Worm (Caenorhabditis elegans) whole organism, mixed stage, embryonic: ENCODE results near the gene srx-14.

ENCODE experiments used
- M03D4.4 ChIP-seq: sonication (generic microtip); optimal IDR thresholded peaks from 2 replicates; lab custom pipeline; 2017; ENCODE audit warnings: mild to moderate bottlenecking, missing genetic modification characterization, missing compliant biosample characterization
- bed-3 ChIP-seq: fragments of 200-800 bp; sonication (Bioruptor generic); optimal IDR thresholded peaks from 3 replicates; lab custom pipeline; 2018; ENCODE audit warnings: mild to moderate bottlenecking, missing genetic modification characterization, moderate library complexity, missing compliant biosample characterization
- blmp-1 ChIP-seq: fragments of 150-350 bp; optimal IDR thresholded peaks from 2 replicates; lab custom pipeline; 2014; ENCODE audit warnings: missing biosample characterization, missing genetic modification characterization
- ceh-39 ChIP-seq: fragments of 150-350 bp; optimal IDR thresholded peaks from 2 replicates; lab custom pipeline; 2014; ENCODE audit warnings: missing biosample characterization, missing genetic modification characterization
- ceh-43 ChIP-seq: fragments of 200-800 bp; sonication (Bioruptor generic); optimal IDR thresholded peaks from 2 replicates; lab custom pipeline; 2018; ENCODE audit warnings: mild to moderate bottlenecking, missing genetic modification characterization, moderate library complexity, missing compliant biosample characterization
- ceh-83 ChIP-seq: fragments of 200-800 bp; sonication (Bioruptor generic); optimal IDR thresholded peaks from 2 replicates; lab custom pipeline; 2018; ENCODE audit warnings: mild to moderate bottlenecking, missing genetic modification characterization, missing compliant biosample characterization
- ces-1 ChIP-seq: fragments of 150-350 bp; optimal IDR thresholded peaks from 2 replicates; lab custom pipeline; 2014; ENCODE audit warnings: missing biosample characterization, missing genetic modification reagents, missing genetic modification characterization
- cnd-1 ChIP-seq: fragments of 200-800 bp; sonication (Bioruptor generic); optimal IDR thresholded peaks from 2 replicates; lab custom pipeline; 2018; ENCODE audit warnings: mild to moderate bottlenecking, missing genetic modification characterization, missing compliant biosample characterization
- drap-1 ChIP-seq: fragments of 200-800 bp; sonication (Bioruptor generic); optimal IDR thresholded peaks from 3 replicates; lab custom pipeline; 2018; ENCODE audit warnings: mild to moderate bottlenecking, missing genetic modification characterization, missing compliant biosample characterization
- elt-1 ChIP-seq: sonication (generic microtip); optimal IDR thresholded peaks from 2 replicates; lab custom pipeline; 2017; ENCODE audit warnings: missing genetic modification characterization, mild to moderate bottlenecking, missing compliant biosample characterization, antibody characterized with exemption, moderate library complexity, borderline replicate concordance; ENCODE audit not compliant: insufficient read depth
- elt-3 ChIP-seq: fragments of 150-350 bp; optimal IDR thresholded peaks from 2 replicates; lab custom pipeline; 2014; ENCODE audit warnings: missing biosample characterization, missing genetic modification characterization
- flh-1 ChIP-seq: fragments of 200-800 bp; sonication (Bioruptor generic); optimal IDR thresholded peaks from 2 replicates; lab custom pipeline; 2018; ENCODE audit warnings: mild to moderate bottlenecking, missing genetic modification characterization, moderate library complexity, missing compliant biosample characterization
- ham-2 ChIP-seq: fragments of 200-800 bp; sonication (Bioruptor generic); optimal IDR thresholded peaks from 2 replicates; lab custom pipeline; 2018; ENCODE audit warnings: mild to moderate bottlenecking, missing genetic modification characterization, missing compliant biosample characterization
- hlh-1 ChIP-seq: fragments of 150-350 bp; optimal IDR thresholded peaks from 2 replicates; lab custom pipeline; 2014; ENCODE audit warnings: missing biosample characterization, missing genetic modification reagents, missing genetic modification characterization
- lin-13 ChIP-seq: fragments of 150-350 bp; optimal IDR thresholded peaks from 2 replicates; lab custom pipeline; 2014; ENCODE audit warnings: missing biosample characterization, missing genetic modification characterization
- lin-32 ChIP-seq: fragments of 200-800 bp; sonication (Bioruptor generic); optimal IDR thresholded peaks from 2 replicates; lab custom pipeline; 2018; ENCODE audit warnings: mild to moderate bottlenecking, missing genetic modification characterization, missing compliant biosample characterization
- lsy-2 ChIP-seq: fragments of 150-350 bp; optimal IDR thresholded peaks from 2 replicates; lab custom pipeline; 2014; ENCODE audit warnings: missing biosample characterization, missing genetic modification characterization
- mab-5 ChIP-seq: fragments of 150-350 bp; optimal IDR thresholded peaks from 2 replicates; lab custom pipeline; 2014; ENCODE audit warnings: missing biosample characterization, missing genetic modification characterization
- mep-1 ChIP-seq: fragments of 150-350 bp; optimal IDR thresholded peaks from 2 replicates; lab custom pipeline; 2017; ENCODE audit warnings: missing biosample characterization, missing genetic modification reagents, missing genetic modification characterization, inconsistent platforms
- mls-2 ChIP-seq: sonication (generic microtip); optimal IDR thresholded peaks from 2 replicates; lab custom pipeline; 2016; ENCODE audit warnings: mild to moderate bottlenecking, missing genetic modification characterization, moderate library complexity, missing compliant biosample characterization
- nhr-12 ChIP-seq: fragments of 150-350 bp; optimal IDR thresholded peaks from 2 replicates; lab custom pipeline; 2014; ENCODE audit warnings: missing biosample characterization, missing genetic modification characterization
- nhr-2 ChIP-seq: fragments of 150-350 bp; optimal IDR thresholded peaks from 2 replicates; lab custom pipeline; 2014; ENCODE audit warnings: missing biosample characterization, missing genetic modification characterization
- nhr-237 ChIP-seq: fragments of 150-350 bp; optimal IDR thresholded peaks from 2 replicates; lab custom pipeline; 2014; ENCODE audit warnings: missing biosample characterization, missing genetic modification characterization
- nhr-28 ChIP-seq: fragments of 150-350 bp; optimal IDR thresholded peaks from 2 replicates; lab custom pipeline; 2014; ENCODE audit warnings: missing biosample characterization, missing genetic modification characterization
- nhr-76 ChIP-seq: sonication (generic microtip); optimal IDR thresholded peaks from 2 replicates; lab custom pipeline; 2017; ENCODE audit warnings: missing biosample characterization, missing genetic modification characterization
- pha-4 ChIP-seq: fragments of 150-350 bp; optimal IDR thresholded peaks from 2 replicates; lab custom pipeline; 2018; ENCODE audit warnings: missing biosample characterization, missing genetic modification reagents, missing genetic modification characterization
- sem-2 ChIP-seq: fragments of 200-800 bp; sonication (Bioruptor generic); optimal IDR thresholded peaks from 2 replicates; lab custom pipeline; 2018; ENCODE audit warnings: mild to moderate bottlenecking, missing genetic modification characterization, missing compliant biosample characterization
- sptf-1 ChIP-seq: sonication (generic microtip); optimal IDR thresholded peaks from 2 replicates; lab custom pipeline; 2017; ENCODE audit warnings: mild to moderate bottlenecking, missing genetic modification characterization, moderate library complexity, missing compliant biosample characterization
- tbx-8 ChIP-seq: fragments of 200-800 bp; sonication (Bioruptor generic); optimal IDR thresholded peaks from 2 replicates; lab custom pipeline; 2018; ENCODE audit warnings: mild to moderate bottlenecking, missing genetic modification characterization, moderate library complexity, missing compliant biosample characterization
- unc-62 ChIP-seq: fragments of 150-350 bp; optimal IDR thresholded peaks from 2 replicates; lab custom pipeline; 2014; ENCODE audit warnings: missing biosample characterization, missing genetic modification reagents, missing genetic modification characterization
- zip-8 ChIP-seq: fragments of 150-350 bp; optimal IDR thresholded peaks from 2 replicates; lab custom pipeline; 2014; ENCODE audit warnings: missing biosample characterization, missing genetic modification characterization
- ztf-11 ChIP-seq: fragments of 150-350 bp; optimal IDR thresholded peaks from 2 replicates; lab custom pipeline; 2014; ENCODE audit warnings: missing biosample characterization, missing genetic modification characterization

srx-14 gene

ce11 chrIV:1113638-1114037, at the start of gene srx-14:
Gene srx-14, minus strand, starts transcription at chrIV:1113738.
- TF ChIP-seq ces-1 (GFP tag; lab: Kevin White, UChicago) (no peak), nhr-12 (tag; lab: Kevin White, UChicago) (no peak), M03D4.4 (tag; lab: Kevin White, UChicago) (no peak), lsy-2 (tag; lab: Kevin White, UChicago) (no peak), ceh-43 (GFP tag; lab: Kevin White, UChicago) (no peak), nhr-76 (tag; lab: Kevin White, UChicago) (no peak), blmp-1 (tag; lab: Kevin White, UChicago) (no peak), mab-5 (tag; lab: Kevin White, UChicago) (no peak), nhr-2 (tag; lab: Kevin White, UChicago) (no peak), mls-2 (no peak), ceh-39 (tag; lab: Kevin White, UChicago) (no peak), ztf-11 (tag; lab: Kevin White, UChicago) (no peak), ham-2 (GFP tag; lab: Kevin White, UChicago) (no peak), zip-8 (no peak), cnd-1 (tag; lab: Kevin White, UChicago) (no peak), lin-13 (tag; lab: Kevin White, UChicago) (no peak)

- TF ChIP-seq mab-5 (tag; lab: Kevin White, UChicago) (no peak), M03D4.4 (tag; lab: Kevin White, UChicago) (no peak), elt-3 (tag; lab: Kevin White, UChicago) (no peak), lsy-2 (tag; lab: Kevin White, UChicago) (no peak), blmp-1 (tag; lab: Kevin White, UChicago) (no peak), nhr-76 (tag; lab: Kevin White, UChicago) (no peak), nhr-12 (tag; lab: Kevin White, UChicago) (no peak), sem-2 (GFP tag; lab: Kevin White, UChicago) (no peak), ztf-11 (tag; lab: Kevin White, UChicago) (no peak)
These were observed 49.6 kb upstream of the srx-14 start, which contains the start of gene C50A2.7 for ce11 chrIV:1163126-1163525. Gene C50A2.7, plus strand, starts transcription at chrIV:1163426.

- no peak for TF ChIP-seq bed-3 (GFP tag; lab: Kevin White, UChicago)
- TF ChIP-seq ceh-83 (GFP tag; lab: Kevin White, UChicago), result no peak
- TF ChIP-seq nhr-28 (tag; lab: Kevin White, UChicago), result no peak
- no peak for TF ChIP-seq flh-1 (GFP tag; lab: Kevin White, UChicago)
- no peak for TF ChIP-seq drap-1 (GFP tag; lab: Kevin White, UChicago)
- TF ChIP-seq ceh-39 (tag; lab: Kevin White, UChicago), result no peak
- TF ChIP-seq mep-1 (tag; lab: Kevin White, UChicago), result no peak
- TF ChIP-seq nhr-76 (tag; lab: Kevin White, UChicago), result no peak
- TF ChIP-seq tbx-8 (GFP tag; lab: Kevin White, UChicago), result no peak
- no peak for TF ChIP-seq lin-32 (GFP tag; lab: Kevin White, UChicago)
- TF ChIP-seq lsy-2 (tag; lab: Kevin White, UChicago), result no peak
These were observed 46.8 kb upstream of the srx-14 start, which contains the start of gene ets-8 for ce11 chrIV:1160386-1160785. Gene ets-8, minus strand, starts transcription at chrIV:1160486.

- TF ChIP-seq lsy-2 (tag; lab: Kevin White, UChicago) (no peak), mls-2 (no peak), ceh-83 (GFP tag; lab: Kevin White, UChicago) (no peak)
- TF ChIP-seq, all 35 proteins: peak for 0
These were observed 44.4 kb upstream of the srx-14 start, which contains the start of gene C50A2.3 for ce11 chrIV:1157928-1158327. Gene C50A2.3, minus strand, starts transcription at chrIV:1158028.

DNA sequence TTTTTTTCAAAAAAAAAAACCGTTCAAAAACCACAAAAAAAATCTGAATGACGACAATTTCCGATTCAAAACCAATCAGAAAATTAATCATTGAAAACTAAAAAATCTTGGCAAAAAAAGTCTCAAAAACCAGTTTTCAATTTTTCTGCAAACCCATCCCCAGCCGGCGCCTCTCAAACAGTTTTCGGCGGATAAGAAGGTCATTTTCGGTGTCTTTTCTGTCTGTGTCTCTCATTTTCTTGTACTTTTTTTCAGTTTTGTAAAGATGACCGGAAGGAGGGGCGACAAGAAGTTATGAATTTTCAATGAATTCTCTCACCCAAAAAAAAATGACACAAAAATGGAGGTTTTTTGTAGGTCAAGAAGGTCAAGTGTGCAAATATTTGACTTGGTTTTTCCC, 41.7 kb upstream of the srx-14 start:
- no peak for TF ChIP-seq nhr-237
- no peak for TF ChIP-seq ceh-43 (GFP tag; lab: Kevin White, UChicago)

DNA sequence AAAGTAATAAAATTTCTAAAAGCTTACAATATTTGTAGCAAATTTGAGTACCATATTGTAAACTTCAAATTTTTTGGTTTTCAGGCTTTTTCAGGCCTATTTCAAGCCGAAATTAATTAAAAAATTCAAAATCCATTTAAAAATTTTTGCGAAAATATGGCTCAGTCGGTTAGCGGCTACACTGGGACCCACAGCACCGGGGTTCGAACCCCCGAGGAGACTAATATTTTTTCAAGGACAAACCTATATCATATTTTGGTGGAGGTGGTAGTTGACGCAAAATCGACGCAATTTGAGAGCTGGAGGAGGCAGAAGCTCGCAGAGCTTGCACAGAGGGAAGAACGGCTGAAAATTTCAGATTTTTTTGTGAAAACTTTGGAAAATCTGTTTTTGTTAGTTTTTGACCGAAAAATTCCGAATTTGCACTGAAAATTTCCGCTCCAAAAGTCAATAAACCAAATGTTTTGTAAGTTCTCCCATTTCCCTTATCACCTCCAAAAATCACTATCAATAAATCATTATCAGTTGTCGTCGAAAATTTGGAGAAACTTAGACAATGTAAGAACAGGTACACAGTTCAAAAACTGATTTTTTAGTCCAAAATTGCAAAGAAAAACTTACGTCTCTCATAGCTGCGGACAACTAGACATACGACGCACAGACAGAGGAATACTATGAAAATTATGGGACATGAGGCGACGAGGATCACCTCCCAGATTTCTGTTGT, 35.0 kb upstream of the srx-14 start:
- TF ChIP-seq nhr-76 (tag; lab: Kevin White, UChicago) (no peak), sptf-1 (tag; lab: Kevin White, UChicago) (no peak), lin-32 (GFP tag; lab: Kevin White, UChicago) (no peak), nhr-2 (tag; lab: Kevin White, UChicago) (no peak), pha-4 (tag; lab: Kevin White, UChicago) (no peak), mab-5 (tag; lab: Kevin White, UChicago) (no peak), drap-1 (GFP tag; lab: Kevin White, UChicago) (no peak), elt-1 (tag; lab: Kevin White, UChicago) (no peak), M03D4.4 (tag; lab: Kevin White, UChicago) (no peak), sem-2 (GFP tag; lab: Kevin White, UChicago) (no peak), mls-2 (no peak), lin-13 (tag; lab: Kevin White, UChicago) (no peak), ceh-83 (GFP tag; lab: Kevin White, UChicago) (no peak), blmp-1 (tag; lab: Kevin White, UChicago) (no peak), unc-62 (GFP tag; lab: Kevin White, UChicago) (no peak), ham-2 (GFP tag; lab: Kevin White, UChicago) (no peak), tbx-8 (GFP tag; lab: Kevin White, UChicago) (no peak), bed-3 (GFP tag; lab: Kevin White, UChicago) (no peak), hlh-1 (no peak)
